Worm (Caenorhabditis elegans) whole organism, L2 larva: ENCODE data around the gene sri-42.

ENCODE experiments used
- ama-1 ChIP-seq: fragments of 150-350 bp; optimal IDR thresholded peaks from 2 replicates; lab custom pipeline; 2018; ENCODE audit warnings: inconsistent platforms
- elt-3 ChIP-seq: sonication (generic microtip); optimal IDR thresholded peaks from 2 replicates; lab custom pipeline; 2017; ENCODE audit warnings: missing biosample characterization, missing genetic modification characterization
- lsy-2 ChIP-seq, 2 experiments: fragments of 150-350 bp in 1 of 2; sonication (generic microtip) in 1 of 2; optimal IDR thresholded peaks; 2 replicates each; lab custom pipeline; 2014 to 2017; ENCODE audit warnings: missing biosample characterization in 2 of 2, missing genetic modification characterization in 2 of 2
- mdl-1 ChIP-seq, 2 experiments: fragments of 150-350 bp in 1 of 2; sonication (generic microtip) in 1 of 2; optimal IDR thresholded peaks; 2 replicates each; lab custom pipeline; 2017; ENCODE audit warnings: missing biosample characterization in 2 of 2, missing genetic modification characterization in 2 of 2
- nhr-11 ChIP-seq: fragments of 150-350 bp; optimal IDR thresholded peaks from 2 replicates; lab custom pipeline; 2014; ENCODE audit warnings: missing biosample characterization, missing genetic modification characterization
- nhr-23 ChIP-seq: fragments of 150-350 bp; optimal IDR thresholded peaks from 2 replicates; lab custom pipeline; 2014; ENCODE audit warnings: missing biosample characterization, missing genetic modification reagents, missing genetic modification characterization

ce11 chrII:3154383-3154782, 11.6 kb upstream of the sri-42 start, which contains the start of gene sri-32:
- no peak for TF ChIP-seq mdl-1 (tag; optimal IDR thresholded peaks at IDR 0.05; lab: Kevin White, UChicago)
- no peak for TF ChIP-seq ama-1 (lab: Kevin White, UChicago)
- no peak for TF ChIP-seq nhr-11 (tag; lab: Kevin White, UChicago)
- no peak for TF ChIP-seq nhr-23 (tag; lab: Kevin White, UChicago)
- no peak for TF ChIP-seq elt-3 (tag; lab: Kevin White, UChicago)
- TF ChIP-seq lsy-2 (tag; optimal IDR thresholded peaks at IDR 0.05; lab: Kevin White, UChicago) = no peak
